In genomic region chr3L:21727013-21727727, dm6 we compare ENCODE assay signal across 1 fruit fly cellular context.
TF ChIP-seq lines count a peak whose summit lies in the region.

No protein-coding gene starts in this region.

TF ChIP-seq in whole organism, embryonic, 481 proteins besides CTCF, POLR2A, EP300 and RAD21 (continued from another document):
- TF ChIP-seq dmrt11E (tag; optimal IDR thresholded peaks at IDR 0.05; lab: Kevin White, UChicago) (peak; percentile 71), pros (GFP tag; optimal IDR thresholded peaks at IDR 0.05; lab: Kevin White, UChicago) (no peak), tio (GFP tag; optimal IDR thresholded peaks at IDR 0.05; lab: Kevin White, UChicago) (peak; percentile 18), ERR (GFP tag; optimal IDR thresholded peaks at IDR 0.05; lab: Kevin White, UChicago) (no peak), scrt (GFP tag; optimal IDR thresholded peaks at IDR 0.05; lab: Kevin White, UChicago) (no peak), CG13296 (GFP tag; optimal IDR thresholded peaks at IDR 0.05; lab: Kevin White, UChicago) (no peak), amos (GFP tag; IDR thresholded peaks at IDR 0.05; lab: Robert Waterston, UW; ENCODE audit: partially characterized antibody) (no peak), Blimp-1 (GFP tag; optimal IDR thresholded peaks at IDR 0.05; lab: Kevin White, UChicago) (peak; percentile 27), Awh (GFP tag; IDR thresholded peaks at IDR 0.05; lab: Robert Waterston, UW) (no peak), CG15479 (GFP tag; optimal IDR thresholded peaks at IDR 0.05; lab: Kevin White, UChicago) (peak; percentile 79), CG2712 (tag; optimal IDR thresholded peaks at IDR 0.05; lab: Kevin White, UChicago) (peak; percentile 63), CG10959 (GFP tag; IDR thresholded peaks at IDR 0.05; lab: Robert Waterston, UW) (peak; percentile 38; the same call in 1 of the 2 replicates), crol (GFP tag; IDR thresholded peaks at IDR 0.05; lab: Robert Waterston, UW) (no peak), CG7745 (tag; optimal IDR thresholded peaks at IDR 0.05; lab: Kevin White, UChicago) (no peak), CG13287 (GFP tag; IDR thresholded peaks at IDR 0.05; lab: Robert Waterston, UW; ENCODE audit: partially characterized antibody) (no peak), CG31441 (GFP tag; IDR thresholded peaks at IDR 0.05; lab: Robert Waterston, UW) (peak; percentile 44; the same call in 1 of the 2 replicates), klu (GFP tag; IDR thresholded peaks at IDR 0.05; lab: Robert Waterston, UW) (no peak), ATbp (GFP tag; optimal IDR thresholded peaks at IDR 0.05; lab: Kevin White, UChicago) (peak; percentile 12), CG6689 (GFP tag; IDR thresholded peaks at IDR 0.05; lab: Robert Waterston, UW) (peak; percentile 33; the same call in 1 of the 2 replicates), CG8359 (GFP tag; optimal IDR thresholded peaks at IDR 0.05; lab: Kevin White, UChicago; ENCODE audit: borderline replicate concordance) (peak; percentile 1), Meics (GFP tag; optimal IDR thresholded peaks at IDR 0.05; lab: Kevin White, UChicago) (no peak), Oli (tag; optimal IDR thresholded peaks at IDR 0.05; lab: Kevin White, UChicago) (peak; percentile 11), trem (tag; optimal IDR thresholded peaks at IDR 0.05; lab: Kevin White, UChicago) (peak; percentile 10), Opbp (GFP tag; IDR thresholded peaks at IDR 0.05; lab: Robert Waterston, UW; ENCODE audit: partially characterized antibody) (no peak), CG6813 (GFP tag; optimal IDR thresholded peaks at IDR 0.05; lab: Kevin White, UChicago) (no peak), CG8944 (GFP tag; optimal IDR thresholded peaks at IDR 0.05; lab: Kevin White, UChicago) (no peak), Mrtf (GFP tag; IDR thresholded peaks at IDR 0.05; lab: Robert Waterston, UW) (no peak), Xbp1 (GFP tag; optimal IDR thresholded peaks at IDR 0.05; lab: Kevin White, UChicago) (no peak), slou (GFP tag; optimal IDR thresholded peaks at IDR 0.05; lab: Kevin White, UChicago) (no peak), br (optimal IDR thresholded peaks at IDR 0.05; lab: Kevin White, UChicago) (no peak), CG15601 (tag; optimal IDR thresholded peaks at IDR 0.05; lab: Kevin White, UChicago) (peak; percentile 4), ci (GFP tag; IDR thresholded peaks at IDR 0.05; lab: Robert Waterston, UW) (0 out of 3 replicates have a peak, but pooled peaks have one; percentile 29), CG1603 (tag; optimal IDR thresholded peaks at IDR 0.05; lab: Kevin White, UChicago) (peak; percentile 1), mam (GFP tag; optimal IDR thresholded peaks at IDR 0.05; lab: Kevin White, UChicago) (no peak), CG13424 (tag; optimal IDR thresholded peaks at IDR 0.05; lab: Kevin White, UChicago) (peak; percentile 35), Bdp1 (GFP tag; optimal IDR thresholded peaks at IDR 0.05; lab: Kevin White, UChicago) (no peak), Vsx1 (GFP tag; optimal IDR thresholded peaks at IDR 0.05; lab: Kevin White, UChicago) (no peak), CG4820 (GFP tag; optimal IDR thresholded peaks at IDR 0.05; lab: Kevin White, UChicago) (peak; percentile 9), CG11560 (tag; IDR thresholded peaks at IDR 0.05; lab: Robert Waterston, UW) (no peak), emc (GFP tag; optimal IDR thresholded peaks at IDR 0.05; lab: Kevin White, UChicago) (no peak), lola (GFP tag; optimal IDR thresholded peaks at IDR 0.05; lab: Kevin White, UChicago) (peak in 1 of 3 experiments; percentile 70), sens-2 (GFP tag; IDR thresholded peaks at IDR 0.05; lab: Robert Waterston, UW) (no peak; the same call in 1 of the 2 replicates), BEAF-32 (GFP tag; optimal IDR thresholded peaks at IDR 0.05; lab: Kevin White, UChicago) (no peak), CG15514 (GFP tag; optimal IDR thresholded peaks at IDR 0.05; lab: Kevin White, UChicago) (no peak), prd (optimal IDR thresholded peaks at IDR 0.05; lab: Kevin White, UChicago) (no peak), prd (GFP tag; IDR thresholded peaks at IDR 0.05; lab: Robert Waterston, UW) (peak; percentile 35; the same call in 1 of the 3 replicates), sens (GFP tag; lab: Kevin White, UChicago) (peak; percentile 84), CoRest (tag; optimal IDR thresholded peaks at IDR 0.05; lab: Kevin White, UChicago) (peak; percentile 25), Pdp1 (GFP tag; optimal IDR thresholded peaks at IDR 0.05; lab: Kevin White, UChicago) (no peak), lilli (GFP tag; optimal IDR thresholded peaks at IDR 0.05; lab: Kevin White, UChicago) (no peak), sc (optimal IDR thresholded peaks at IDR 0.05; lab: Kevin White, UChicago) (no peak), sc (GFP tag; optimal IDR thresholded peaks at IDR 0.05; lab: Kevin White, UChicago) (peak; percentile 4), fd96Cb (tag; optimal IDR thresholded peaks at IDR 0.05; lab: Kevin White, UChicago) (peak; percentile 38), CG10267 (tag; optimal IDR thresholded peaks at IDR 0.05; lab: Kevin White, UChicago) (peak; percentile 27), CG18011 (GFP tag; optimal IDR thresholded peaks at IDR 0.05; lab: Kevin White, UChicago) (no peak), Med (GFP tag; lab: Kevin White, UChicago) (peak; percentile 52), CG34376 (GFP tag; optimal IDR thresholded peaks at IDR 0.05; lab: Kevin White, UChicago) (no peak), CG43689 (GFP tag; IDR thresholded peaks at IDR 0.05; lab: Robert Waterston, UW) (no peak), lmd (GFP tag; IDR thresholded peaks at IDR 0.05; lab: Robert Waterston, UW) (no peak), CG1602 (GFP tag; optimal IDR thresholded peaks at IDR 0.05; lab: Kevin White, UChicago) (no peak), unc-4 (GFP tag; IDR thresholded peaks at IDR 0.05; lab: Robert Waterston, UW; ENCODE audit: partially characterized antibody) (no peak), CG9727 (GFP tag; optimal IDR thresholded peaks at IDR 0.05; lab: Kevin White, UChicago) (peak; percentile 29), CG1832 (GFP tag; optimal IDR thresholded peaks at IDR 0.05; lab: Kevin White, UChicago) (no peak), kay (GFP tag; optimal IDR thresholded peaks at IDR 0.05; lab: Kevin White, UChicago) (no peak), CG15011 (GFP tag; optimal IDR thresholded peaks at IDR 0.05; lab: Kevin White, UChicago) (no peak), CG4424 (GFP tag; optimal IDR thresholded peaks at IDR 0.05; lab: Kevin White, UChicago) (peak; percentile 23), ftz-f1 (GFP tag; optimal IDR thresholded peaks at IDR 0.05; lab: Kevin White, UChicago) (no peak), az2 (GFP tag; optimal IDR thresholded peaks at IDR 0.05; lab: Kevin White, UChicago) (peak; percentile 9), CG10321 (GFP tag; IDR thresholded peaks at IDR 0.05; lab: Robert Waterston, UW) (no peak), D19A (tag; optimal IDR thresholded peaks at IDR 0.05; lab: Kevin White, UChicago) (peak; percentile 15), CG2202 (tag; optimal IDR thresholded peaks at IDR 0.05; lab: Kevin White, UChicago) (peak; percentile 2), rib (GFP tag; IDR thresholded peaks at IDR 0.05; lab: Robert Waterston, UW) (no peak), zf30C (GFP tag; optimal IDR thresholded peaks at IDR 0.05; lab: Kevin White, UChicago) (peak; percentile 73), disco-r (GFP tag; optimal IDR thresholded peaks at IDR 0.05; lab: Kevin White, UChicago) (no peak), Scr (GFP tag; IDR thresholded peaks at IDR 0.05; lab: Robert Waterston, UW; ENCODE audit: partially characterized antibody) (no peak), ssp (GFP tag; IDR thresholded peaks at IDR 0.05; lab: Robert Waterston, UW) (no peak), gem (tag; optimal IDR thresholded peaks at IDR 0.05; lab: Kevin White, UChicago) (peak; percentile 66), Doc2 (GFP tag; IDR thresholded peaks at IDR 0.05; lab: Robert Waterston, UW) (no peak), CG7786 (GFP tag; optimal IDR thresholded peaks at IDR 0.05; lab: Kevin White, UChicago) (no peak), Chrac-16 (GFP tag; optimal IDR thresholded peaks at IDR 0.05; lab: Kevin White, UChicago) (peak; percentile 15), grn (GFP tag; optimal IDR thresholded peaks at IDR 0.05; lab: Kevin White, UChicago) (peak; percentile 83), kah (GFP tag; optimal IDR thresholded peaks at IDR 0.05; lab: Kevin White, UChicago) (no peak), ase (GFP tag; IDR thresholded peaks at IDR 0.05; lab: Robert Waterston, UW) (no peak), Ets65A (GFP tag; lab: Kevin White, UChicago) (peak; percentile 58), Hr3 (GFP tag; optimal IDR thresholded peaks at IDR 0.05; lab: Kevin White, UChicago) (no peak), CG11247 (GFP tag; IDR thresholded peaks at IDR 0.05; lab: Robert Waterston, UW) (peak; percentile 54; the same call in 1 of the 2 replicates), shn (GFP tag; optimal IDR thresholded peaks at IDR 0.05; lab: Kevin White, UChicago) (no peak), Fer2 (tag; optimal IDR thresholded peaks at IDR 0.05; lab: Kevin White, UChicago) (no peak), gce (GFP tag; IDR thresholded peaks at IDR 0.05; lab: Robert Waterston, UW) (no peak), onecut (GFP tag; IDR thresholded peaks at IDR 0.05; lab: Robert Waterston, UW) (no peak), sisA (GFP tag; IDR thresholded peaks at IDR 0.05; lab: Robert Waterston, UW) (no peak), ranshi (GFP tag; IDR thresholded peaks at IDR 0.05; lab: Robert Waterston, UW) (no peak), sob (GFP tag; IDR thresholded peaks at IDR 0.05; lab: Robert Waterston, UW) (no peak)
